Worm (Caenorhabditis elegans): ENCODE measurements around the gene srx-80.

srx-80 gene

DNA sequence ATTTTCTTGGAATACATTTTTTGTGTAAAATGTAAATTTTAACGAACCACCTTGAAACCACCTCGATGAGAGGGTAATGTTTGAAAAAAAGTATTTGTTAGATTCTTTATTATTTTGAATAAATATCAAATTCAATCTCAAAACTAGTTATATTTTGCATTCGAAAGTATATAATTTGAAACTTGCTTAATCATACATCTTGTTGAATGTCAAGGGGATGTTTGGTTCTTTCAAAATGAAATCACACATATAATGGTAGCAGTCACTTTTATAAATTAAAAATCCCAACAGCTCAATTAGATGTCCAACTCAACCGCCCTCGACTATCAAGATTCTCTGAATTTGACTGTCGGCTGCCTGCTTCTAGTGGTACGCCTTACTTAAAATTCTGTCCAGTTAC lies 29.0 kb upstream of the srx-80 start, which contains the start of gene srx-87:
Gene srx-87, plus strand, starts transcription at position 301 of the 400 bp plus-strand sequence.
- TF ChIP-seq mep-1 (tag; optimal IDR thresholded peaks at IDR 0.05) (no peak), nhr-12 (tag; optimal IDR thresholded peaks at IDR 0.05) (no peak), flh-1 (GFP tag; optimal IDR thresholded peaks at IDR 0.05) (no peak), lsy-2 (tag; optimal IDR thresholded peaks at IDR 0.05) (no peak), drap-1 (GFP tag; optimal IDR thresholded peaks at IDR 0.05) (no peak), unc-39 (tag; optimal IDR thresholded peaks at IDR 0.05) (no peak), snpc-4 (tag; optimal IDR thresholded peaks at IDR 0.05) (no peak), ceh-83 (GFP tag; optimal IDR thresholded peaks at IDR 0.05) (no peak), sptf-1 (tag; optimal IDR thresholded peaks at IDR 0.05) (no peak), sem-2 (GFP tag; optimal IDR thresholded peaks at IDR 0.05) (no peak), nhr-76 (tag; optimal IDR thresholded peaks at IDR 0.05) (no peak), elt-1 (tag; optimal IDR thresholded peaks at IDR 0.05; ENCODE audit: borderline replicate concordance, insufficient read depth) (no peak), tbx-8 (GFP tag; optimal IDR thresholded peaks at IDR 0.05) (no peak), M03D4.4 (tag; optimal IDR thresholded peaks at IDR 0.05) (no peak), lin-13 (tag; optimal IDR thresholded peaks at IDR 0.05) (no peak), nhr-237 (tag; optimal IDR thresholded peaks at IDR 0.05) (no peak), ceh-43 (GFP tag; optimal IDR thresholded peaks at IDR 0.05) (no peak), elt-3 (tag; optimal IDR thresholded peaks at IDR 0.05) (no peak), lin-32 (GFP tag; optimal IDR thresholded peaks at IDR 0.05) (no peak), blmp-1 (tag; optimal IDR thresholded peaks at IDR 0.05) (no peak)

DNA sequence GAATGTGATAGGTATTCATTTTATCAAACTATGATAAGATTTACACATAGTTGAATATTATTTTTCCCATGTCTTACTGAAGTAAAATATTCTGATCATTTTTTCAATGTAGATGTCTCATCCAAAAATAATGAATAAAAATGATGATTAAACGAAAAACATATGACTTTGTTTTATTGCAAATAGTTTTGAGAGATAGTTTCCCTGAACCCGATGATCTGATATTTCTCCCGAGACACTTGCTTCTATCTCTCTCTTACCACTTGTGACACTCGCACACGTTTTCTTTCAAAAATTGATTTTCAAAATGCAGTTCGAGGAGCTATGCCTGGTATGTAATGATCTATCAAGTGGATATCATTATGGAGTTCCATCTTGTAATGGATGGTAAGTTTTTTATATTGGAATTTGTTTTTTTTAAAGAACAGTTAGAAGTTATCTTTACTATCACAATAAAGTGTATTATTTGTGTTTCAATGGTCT lies 23.3 kb upstream of the srx-80 start, which contains the start of the genes nhr-101 and pms-2:
Gene nhr-101, plus strand, starts transcription at position 308 of the 483 bp plus-strand sequence.
Gene pms-2, minus strand, starts transcription at position 433 of the 483 bp plus-strand sequence.
- TF ChIP-seq lin-13 (tag; optimal IDR thresholded peaks at IDR 0.05) (no peak), drap-1 (GFP tag; optimal IDR thresholded peaks at IDR 0.05) (no peak), mab-5 (tag; optimal IDR thresholded peaks at IDR 0.05) (no peak), ham-2 (GFP tag; optimal IDR thresholded peaks at IDR 0.05) (no peak), unc-39 (tag; optimal IDR thresholded peaks at IDR 0.05) (no peak), ceh-83 (GFP tag; optimal IDR thresholded peaks at IDR 0.05) (no peak), elt-3 (tag; optimal IDR thresholded peaks at IDR 0.05) (no peak), cnd-1 (tag; optimal IDR thresholded peaks at IDR 0.05) (no peak), ceh-39 (tag; optimal IDR thresholded peaks at IDR 0.05) (no peak), lin-32 (GFP tag; optimal IDR thresholded peaks at IDR 0.05) (no peak), unc-62 (GFP tag; optimal IDR thresholded peaks at IDR 0.05) (no peak), blmp-1 (tag; optimal IDR thresholded peaks at IDR 0.05) (no peak), M03D4.4 (tag; optimal IDR thresholded peaks at IDR 0.05) (no peak), zip-8 (tag; optimal IDR thresholded peaks at IDR 0.05) (no peak), bed-3 (GFP tag; optimal IDR thresholded peaks at IDR 0.05) (no peak), nhr-76 (tag; optimal IDR thresholded peaks at IDR 0.05) (no peak), pha-4 (tag; optimal IDR thresholded peaks at IDR 0.05) (no peak), sem-2 (GFP tag; optimal IDR thresholded peaks at IDR 0.05) (no peak)

ce11 chrV:11572803-11573490 lies 20.6 kb upstream of the srx-80 start, which contains the start of the genes H12C20.7 and nhr-68:
H12C20.7 (minus strand) TSS chrV:11572990.
nhr-68 (plus strand) TSS chrV:11573440.
- peak; percentile 58 for TF ChIP-seq elt-1 (tag; optimal IDR thresholded peaks at IDR 0.05; ENCODE audit: borderline replicate concordance, insufficient read depth)
- no peak for TF ChIP-seq ceh-83 (GFP tag; optimal IDR thresholded peaks at IDR 0.05)

DNA sequence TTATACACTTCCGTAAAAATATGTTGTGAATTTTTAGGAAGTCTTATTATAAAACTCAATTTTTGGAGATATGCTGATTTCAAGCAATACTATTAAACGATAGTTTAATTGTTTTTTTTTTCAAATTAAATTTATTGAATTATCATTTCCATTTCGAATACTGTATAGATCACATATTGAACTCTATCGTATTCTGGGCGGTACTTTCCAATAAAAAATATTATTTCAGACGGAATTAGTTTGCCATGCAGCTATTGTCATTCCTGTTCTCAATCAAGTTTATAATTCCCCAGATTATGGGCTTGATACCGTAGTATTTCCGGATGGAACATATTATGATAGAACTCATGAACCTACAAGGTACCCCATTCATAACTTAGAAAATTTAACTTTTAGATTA lies 19.0 kb upstream of the srx-80 start:
- TF ChIP-seq ceh-39 (tag; optimal IDR thresholded peaks at IDR 0.05) (no peak), sem-2 (GFP tag; optimal IDR thresholded peaks at IDR 0.05) (no peak), nhr-28 (tag; optimal IDR thresholded peaks at IDR 0.05) (no peak), nhr-76 (tag; optimal IDR thresholded peaks at IDR 0.05) (no peak), ztf-11 (tag; optimal IDR thresholded peaks at IDR 0.05) (no peak), unc-39 (tag; optimal IDR thresholded peaks at IDR 0.05) (no peak)

- no peak for TF ChIP-seq cnd-1 (tag; optimal IDR thresholded peaks at IDR 0.05)
- no peak for TF ChIP-seq mep-1 (tag; optimal IDR thresholded peaks at IDR 0.05)
- TF ChIP-seq M03D4.4 (tag; optimal IDR thresholded peaks at IDR 0.05) = no peak
- no peak for TF ChIP-seq mls-2 (tag; optimal IDR thresholded peaks at IDR 0.05)
- no peak for TF ChIP-seq nhr-12 (tag; optimal IDR thresholded peaks at IDR 0.05)
- no peak for TF ChIP-seq nhr-2 (tag; optimal IDR thresholded peaks at IDR 0.05)
- no peak for TF ChIP-seq lin-13 (tag; optimal IDR thresholded peaks at IDR 0.05)
- no peak for TF ChIP-seq sem-2 (GFP tag; optimal IDR thresholded peaks at IDR 0.05)
These were observed 12.7 kb upstream of the srx-80 start, which contains the start of gene srx-90 for ce11 chrV:11580826-11581225. srx-90 (plus strand) TSS chrV:11581126.
